Fruit fly (Drosophila melanogaster): ENCODE data around the gene jdp.

Gene jdp

DNA sequence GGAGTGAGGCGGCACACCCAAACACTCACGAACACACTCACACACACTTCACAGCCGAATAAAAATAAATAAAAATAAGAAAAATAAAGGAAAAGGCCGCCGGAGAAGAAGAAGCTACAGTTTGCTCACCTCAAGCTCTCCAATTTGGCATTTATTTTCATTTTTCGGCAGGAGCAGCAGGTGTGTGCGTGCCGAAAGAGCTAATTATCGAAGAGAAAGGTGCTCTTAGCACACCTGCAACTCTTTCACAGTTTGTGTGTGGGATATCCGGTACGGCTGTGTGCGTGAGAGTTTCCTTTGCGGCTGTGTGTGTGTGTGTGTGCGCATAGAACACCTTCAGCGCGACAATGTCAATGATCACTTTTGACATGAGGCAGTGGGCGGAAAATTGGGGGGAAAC is 18.1 kb upstream of the jdp start:
- TF ChIP-seq bab1 (GFP tag; optimal IDR thresholded peaks at IDR 0.05) (no peak), CG33017 (tag; optimal IDR thresholded peaks at IDR 0.05) (no peak), Clk (GFP tag; optimal IDR thresholded peaks at IDR 0.05) (no peak), CG7045 (GFP tag; optimal IDR thresholded peaks at IDR 0.05) (no peak), cnc (optimal IDR thresholded peaks at IDR 0.05) (no peak), cic (GFP tag; optimal IDR thresholded peaks at IDR 0.05) (no peak), kay (GFP tag; ENCODE audit: borderline replicate concordance) (no peak), ovo (GFP tag; optimal IDR thresholded peaks at IDR 0.05) (no peak), CG5204 (GFP tag; optimal IDR thresholded peaks at IDR 0.05) (no peak), Crg-1 (GFP tag; optimal IDR thresholded peaks at IDR 0.05) (no peak), pad (GFP tag; optimal IDR thresholded peaks at IDR 0.05) (no peak), Hr96 (GFP tag; optimal IDR thresholded peaks at IDR 0.05) (no peak), CG1620 (GFP tag; optimal IDR thresholded peaks at IDR 0.05) (no peak), toe (GFP tag; optimal IDR thresholded peaks at IDR 0.05) (no peak), tj (GFP tag; optimal IDR thresholded peaks at IDR 0.05) (no peak), CG7101 (tag; optimal IDR thresholded peaks at IDR 0.05) (no peak), CG11617 (GFP tag; optimal IDR thresholded peaks at IDR 0.05) (no peak), Mnt (GFP tag; optimal IDR thresholded peaks at IDR 0.05) (no peak), CG14711 (tag; optimal IDR thresholded peaks at IDR 0.05) (no peak), CG12768 (GFP tag; optimal IDR thresholded peaks at IDR 0.05) (no peak)

DNA sequence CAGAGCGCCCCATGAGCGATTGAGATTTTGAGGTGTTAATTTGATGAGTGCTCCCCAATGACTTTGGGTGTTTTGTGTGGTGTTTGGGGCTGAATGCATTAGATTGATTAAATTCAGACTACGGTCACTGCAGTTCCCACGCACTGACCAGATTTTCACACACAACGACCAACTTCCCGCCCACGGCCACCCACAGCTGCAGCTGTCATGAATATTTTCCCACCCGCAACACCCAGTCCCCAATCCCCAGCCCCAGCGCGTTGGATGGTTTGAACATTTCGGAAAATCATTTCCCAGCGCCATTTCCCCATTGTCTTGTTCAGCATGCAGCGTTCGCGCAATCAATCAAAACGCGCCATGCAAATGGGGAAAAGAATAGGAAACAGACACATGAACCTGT is 14.6 kb upstream of the jdp start:
- no peak for TF ChIP-seq toe (GFP tag; optimal IDR thresholded peaks at IDR 0.05)
- no peak for TF ChIP-seq Mnt (GFP tag; optimal IDR thresholded peaks at IDR 0.05)
- TF ChIP-seq cic (GFP tag; optimal IDR thresholded peaks at IDR 0.05), result no peak
- no peak for TF ChIP-seq ovo (GFP tag; optimal IDR thresholded peaks at IDR 0.05)
- TF ChIP-seq Crg-1 (GFP tag; optimal IDR thresholded peaks at IDR 0.05), result no peak
- no peak for TF ChIP-seq CG7101 (tag; optimal IDR thresholded peaks at IDR 0.05)
- no peak for TF ChIP-seq CG12768 (GFP tag; optimal IDR thresholded peaks at IDR 0.05)
- no peak for TF ChIP-seq tj (GFP tag; optimal IDR thresholded peaks at IDR 0.05)

DNA sequence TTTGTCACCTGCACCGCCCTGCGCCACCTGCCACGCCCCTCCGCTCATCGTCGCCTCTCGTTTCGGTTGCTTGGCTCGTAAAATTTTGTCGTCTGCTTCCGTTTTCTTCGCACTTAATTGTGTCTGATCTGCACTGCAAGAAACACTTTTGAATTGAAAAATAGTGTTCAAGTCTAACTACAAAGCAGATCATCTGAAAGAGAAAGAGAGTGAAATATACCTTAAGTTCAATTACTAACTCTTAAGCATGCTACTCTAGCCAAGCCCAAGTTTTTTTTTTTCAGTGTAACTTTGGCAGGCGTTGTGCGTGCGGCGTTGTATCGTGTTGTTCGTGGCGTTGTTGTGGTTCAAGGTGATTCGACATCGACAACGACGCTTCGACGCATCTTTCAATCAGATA is 13.4 kb upstream of the jdp start:
- peak; percentile 62 for TF ChIP-seq CG7045 (GFP tag; optimal IDR thresholded peaks at IDR 0.05)
- peak; percentile 20 for TF ChIP-seq CG33017 (tag; optimal IDR thresholded peaks at IDR 0.05)
- peak; percentile 37 for TF ChIP-seq toe (GFP tag; optimal IDR thresholded peaks at IDR 0.05)
- TF ChIP-seq CG1620 (GFP tag; optimal IDR thresholded peaks at IDR 0.05), result no peak
- TF ChIP-seq CG7101 (tag; optimal IDR thresholded peaks at IDR 0.05), result peak; percentile 24
- no peak for TF ChIP-seq ovo (GFP tag; optimal IDR thresholded peaks at IDR 0.05)
- no peak for TF ChIP-seq Crg-1 (GFP tag; optimal IDR thresholded peaks at IDR 0.05)
- TF ChIP-seq cnc (optimal IDR thresholded peaks at IDR 0.05), result no peak
- peak; percentile 38 for TF ChIP-seq CG12768 (GFP tag; optimal IDR thresholded peaks at IDR 0.05)
- no peak for TF ChIP-seq CG11617 (GFP tag; optimal IDR thresholded peaks at IDR 0.05)
- no peak for TF ChIP-seq tj (GFP tag; optimal IDR thresholded peaks at IDR 0.05)
- no peak for TF ChIP-seq Clk (GFP tag; optimal IDR thresholded peaks at IDR 0.05)
- TF ChIP-seq Mnt (GFP tag; optimal IDR thresholded peaks at IDR 0.05), result no peak
- TF ChIP-seq Hr96 (GFP tag; optimal IDR thresholded peaks at IDR 0.05), result peak; percentile 44
- peak; percentile 38 for TF ChIP-seq CG5204 (GFP tag; optimal IDR thresholded peaks at IDR 0.05)
- no peak for TF ChIP-seq cic (GFP tag; optimal IDR thresholded peaks at IDR 0.05)
- TF ChIP-seq kay (GFP tag; ENCODE audit: borderline replicate concordance), result no peak
- TF ChIP-seq bab1 (GFP tag; optimal IDR thresholded peaks at IDR 0.05), result no peak
- TF ChIP-seq CG14711 (tag; optimal IDR thresholded peaks at IDR 0.05), result peak; percentile 44
- TF ChIP-seq pad (GFP tag; optimal IDR thresholded peaks at IDR 0.05), result no peak

DNA sequence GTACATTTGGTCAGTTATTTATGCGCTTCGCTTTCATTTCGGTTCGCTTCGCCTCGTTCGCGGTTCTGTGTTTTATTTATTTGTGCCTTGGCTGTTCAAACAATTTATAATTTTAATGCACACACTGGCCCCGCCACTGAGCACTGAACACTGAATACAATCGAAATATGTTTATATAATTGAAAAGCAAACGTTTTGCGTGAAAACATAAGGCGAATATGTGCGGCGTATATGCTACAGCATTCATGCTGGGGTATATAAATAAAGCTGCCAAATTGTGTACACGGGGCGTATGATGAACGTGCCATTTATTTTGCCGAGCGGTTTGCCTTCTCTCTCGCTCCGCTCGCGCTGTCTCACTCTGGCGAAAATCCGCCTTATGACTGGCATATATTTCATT is 10.1 kb upstream of the jdp start:
- TF ChIP-seq Hr96 (GFP tag; optimal IDR thresholded peaks at IDR 0.05) (no peak), bab1 (GFP tag; optimal IDR thresholded peaks at IDR 0.05) (no peak), CG14711 (tag; optimal IDR thresholded peaks at IDR 0.05) (no peak), toe (GFP tag; optimal IDR thresholded peaks at IDR 0.05) (no peak), kay (GFP tag; ENCODE audit: borderline replicate concordance) (no peak), Clk (GFP tag; optimal IDR thresholded peaks at IDR 0.05) (no peak), CG12768 (GFP tag; optimal IDR thresholded peaks at IDR 0.05) (no peak), Mnt (GFP tag; optimal IDR thresholded peaks at IDR 0.05) (no peak), CG1620 (GFP tag; optimal IDR thresholded peaks at IDR 0.05) (no peak)

DNA sequence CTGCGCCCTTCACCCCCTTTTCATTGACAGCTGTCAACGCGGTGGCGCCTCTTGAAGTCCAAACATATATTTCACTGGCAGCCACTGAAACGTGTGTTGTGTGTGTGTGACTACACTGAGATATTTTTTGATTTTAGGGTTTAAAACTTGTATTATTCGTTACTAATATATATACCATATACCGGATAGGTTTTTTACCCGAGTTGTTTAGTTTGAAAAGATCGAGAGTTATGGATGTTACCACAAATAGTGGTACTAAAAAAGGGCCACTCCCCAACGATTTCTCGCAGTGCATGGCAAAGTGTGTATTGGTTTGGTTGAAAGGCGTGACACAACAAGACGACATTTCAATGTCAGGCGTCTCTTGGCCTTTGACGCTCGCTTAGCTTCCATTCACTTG is 9.6 kb upstream of the jdp start:
- no peak for TF ChIP-seq CG12768 (GFP tag; optimal IDR thresholded peaks at IDR 0.05)
- no peak for TF ChIP-seq bab1 (GFP tag; optimal IDR thresholded peaks at IDR 0.05)
- TF ChIP-seq CG33017 (tag; optimal IDR thresholded peaks at IDR 0.05), result no peak
- no peak for TF ChIP-seq cnc (optimal IDR thresholded peaks at IDR 0.05)
- no peak for TF ChIP-seq kay (GFP tag; ENCODE audit: borderline replicate concordance)
- TF ChIP-seq CG1620 (GFP tag; optimal IDR thresholded peaks at IDR 0.05), result no peak
- no peak for TF ChIP-seq tj (GFP tag; optimal IDR thresholded peaks at IDR 0.05)

DNA sequence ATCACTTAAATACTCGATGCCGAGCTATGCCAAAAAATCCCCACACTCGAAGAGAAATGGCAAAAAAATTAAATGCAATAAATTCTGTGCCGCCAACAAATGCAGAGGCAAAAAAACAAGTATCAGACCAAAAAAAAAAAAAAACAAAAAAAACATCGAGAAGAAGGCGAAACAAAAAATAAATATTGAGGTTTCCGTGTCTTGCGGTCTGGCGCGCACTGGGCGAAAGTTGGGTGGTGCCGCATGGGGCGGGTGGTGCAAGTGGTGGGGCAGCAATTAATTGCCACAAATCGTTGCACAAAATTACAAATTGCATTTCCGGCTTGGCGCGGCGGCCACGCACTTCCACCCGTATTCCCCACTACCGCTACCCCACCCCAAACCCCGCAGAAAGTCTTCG is 7.6 kb upstream of the jdp start:
- TF ChIP-seq CG14711 (tag; optimal IDR thresholded peaks at IDR 0.05), result no peak
- TF ChIP-seq CG7045 (GFP tag; optimal IDR thresholded peaks at IDR 0.05), result no peak
- TF ChIP-seq Mnt (GFP tag; optimal IDR thresholded peaks at IDR 0.05), result no peak
- no peak for TF ChIP-seq kay (GFP tag; ENCODE audit: borderline replicate concordance)
- TF ChIP-seq toe (GFP tag; optimal IDR thresholded peaks at IDR 0.05), result no peak
- TF ChIP-seq CG7101 (tag; optimal IDR thresholded peaks at IDR 0.05), result no peak
- no peak for TF ChIP-seq Hr96 (GFP tag; optimal IDR thresholded peaks at IDR 0.05)
- no peak for TF ChIP-seq cnc (optimal IDR thresholded peaks at IDR 0.05)
- TF ChIP-seq tj (GFP tag; optimal IDR thresholded peaks at IDR 0.05), result no peak
